Worm (Caenorhabditis elegans): Measurements from ENCODE around the gene fbxa-88.

- TF ChIP-seq tbx-2 (tag; optimal IDR thresholded peaks at IDR 0.05): no peak
- TF ChIP-seq zag-1 (tag; optimal IDR thresholded peaks at IDR 0.05): no peak
- TF ChIP-seq elt-2 (tag; optimal IDR thresholded peaks at IDR 0.05): no peak
- no peak for TF ChIP-seq egl-13 (tag; optimal IDR thresholded peaks at IDR 0.05)
- TF ChIP-seq aha-1 (tag; optimal IDR thresholded peaks at IDR 0.05): no peak
- TF ChIP-seq nhr-12 (tag; optimal IDR thresholded peaks at IDR 0.05): no peak
- TF ChIP-seq egl-27 (tag; optimal IDR thresholded peaks at IDR 0.05): no peak
- no peak for TF ChIP-seq ceh-82 (tag; optimal IDR thresholded peaks at IDR 0.05)
These were observed 21.5 kb downstream of the fbxa-88 start for ce11 chrV:16121451-16121850.

Data from whole organism, L1 larva.